Fruit fly (Drosophila melanogaster) whole organism, adult: Measurements from ENCODE around the gene ringer.

ENCODE experiments used
- CG11617 ChIP-seq: fragments of 200-800 bp; sonication (Bioruptor generic); optimal IDR thresholded peaks from 2 replicates; lab custom pipeline; 2017; ENCODE audit warnings: mild to moderate bottlenecking, missing biosample characterization, missing genetic modification reagents, missing genetic modification characterization
- CG12768 ChIP-seq: fragments of 200-800 bp; sonication (Bioruptor generic); optimal IDR thresholded peaks from 2 replicates; lab custom pipeline; 2017; ENCODE audit warnings: missing biosample characterization, missing genetic modification characterization, mild to moderate bottlenecking, moderate library complexity, missing genetic modification reagents
- CG14711 ChIP-seq: fragments of 200-800 bp; sonication (Bioruptor generic); optimal IDR thresholded peaks from 2 replicates; lab custom pipeline; 2018; ENCODE audit warnings: missing biosample characterization, mild to moderate bottlenecking, missing genetic modification characterization, moderate library complexity
- CG1620 ChIP-seq: fragments of 200-800 bp; sonication (Bioruptor generic); optimal IDR thresholded peaks from 2 replicates; lab custom pipeline; 2016; ENCODE audit warnings: missing biosample characterization, missing genetic modification characterization
- CG33017 ChIP-seq: fragments of 200-800 bp; sonication (Bioruptor generic); optimal IDR thresholded peaks from 2 replicates; lab custom pipeline; 2018; ENCODE audit warnings: missing biosample characterization, mild to moderate bottlenecking, missing genetic modification characterization, moderate library complexity
- CG5204 ChIP-seq: fragments of 200-800 bp; sonication (Bioruptor generic); optimal IDR thresholded peaks from 2 replicates; lab custom pipeline; 2016; ENCODE audit warnings: missing biosample characterization, missing genetic modification characterization
- CG7045 ChIP-seq: fragments of 200-800 bp; sonication (Bioruptor generic); optimal IDR thresholded peaks from 2 replicates; lab custom pipeline; 2017; ENCODE audit warnings: missing biosample characterization, mild to moderate bottlenecking, missing genetic modification characterization
- CG7101 ChIP-seq: fragments of 200-800 bp; sonication (Bioruptor generic); optimal IDR thresholded peaks from 2 replicates; lab custom pipeline; 2018; ENCODE audit warnings: missing biosample characterization, mild to moderate bottlenecking, missing genetic modification characterization, moderate library complexity
- Clk ChIP-seq: fragments of 200-800 bp; sonication (Bioruptor generic); optimal IDR thresholded peaks from 2 replicates; lab custom pipeline; 2017; ENCODE audit warnings: missing biosample characterization, missing genetic modification characterization
- Crg-1 ChIP-seq: fragments of 200-800 bp; sonication (Bioruptor generic); optimal IDR thresholded peaks from 2 replicates; lab custom pipeline; 2016; ENCODE audit warnings: missing biosample characterization, missing genetic modification characterization
- Hr96 ChIP-seq: fragments of 200-800 bp; sonication (Bioruptor generic); optimal IDR thresholded peaks from 2 replicates; lab custom pipeline; 2016; ENCODE audit warnings: missing biosample characterization, missing genetic modification characterization
- Mnt ChIP-seq: fragments of 200-800 bp; sonication (Bioruptor generic); optimal IDR thresholded peaks from 2 replicates; lab custom pipeline; 2016; ENCODE audit warnings: missing biosample characterization, mild to moderate bottlenecking, missing genetic modification characterization
- bab1 ChIP-seq: fragments of 200-800 bp; sonication (Bioruptor generic); optimal IDR thresholded peaks from 3 replicates; lab custom pipeline; 2019; ENCODE audit warnings: missing biosample characterization, mild to moderate bottlenecking, missing genetic modification characterization, moderate library complexity
- cnc ChIP-seq, 2 experiments: fragments of >200 bp; optimal IDR thresholded peaks; 2 replicates each; lab custom pipeline; 2017
- kay ChIP-seq: fragments of 200-800 bp; sonication (Bioruptor generic); peaks from one replicate; lab custom pipeline; 2016; ENCODE audit warnings: missing biosample characterization, missing genetic modification characterization, borderline replicate concordance
- ovo ChIP-seq: fragments of 200-800 bp; sonication (Bioruptor generic); optimal IDR thresholded peaks from 2 replicates; lab custom pipeline; 2016; ENCODE audit warnings: missing biosample characterization, missing genetic modification characterization
- pad ChIP-seq: fragments of 200-800 bp; sonication (Bioruptor generic); optimal IDR thresholded peaks from 3 replicates; lab custom pipeline; 2017; ENCODE audit warnings: missing biosample characterization, missing genetic modification characterization, mild to moderate bottlenecking, moderate library complexity, missing genetic modification reagents
- tj ChIP-seq: fragments of 200-800 bp; sonication (Bioruptor generic); optimal IDR thresholded peaks from 3 replicates; lab custom pipeline; 2017; ENCODE audit warnings: missing biosample characterization, mild to moderate bottlenecking, missing genetic modification characterization, moderate library complexity
- toe ChIP-seq: fragments of 200-800 bp; sonication (Bioruptor generic); optimal IDR thresholded peaks from 2 replicates; lab custom pipeline; 2016; ENCODE audit warnings: missing biosample characterization, missing genetic modification characterization

ringer gene

dm6 chr3L:16329495-16329894 is 29.7 kb downstream of the ringer start, which contains the start of gene CG33061:
TSS of gene CG33061 (plus strand) at chr3L:16329795.
- TF ChIP-seq cnc (optimal IDR thresholded peaks at IDR 0.05; lab: Kevin White, UChicago) (no peak), CG11617 (GFP tag; lab: Kevin White, UChicago) (no peak), CG14711 (tag; lab: Kevin White, UChicago) (no peak), CG33017 (no peak), Hr96 (GFP tag; lab: Kevin White, UChicago) (no peak), Mnt (GFP tag; lab: Kevin White, UChicago) (no peak), toe (no peak), CG12768 (GFP tag; lab: Kevin White, UChicago) (no peak), bab1 (GFP tag; lab: Kevin White, UChicago) (no peak), CG7045 (GFP tag; lab: Kevin White, UChicago) (no peak), Crg-1 (no peak), kay (GFP tag; lab: Kevin White, UChicago) (no peak), Clk (GFP tag; lab: Kevin White, UChicago) (no peak), CG7101 (tag; lab: Kevin White, UChicago) (no peak), pad (GFP tag; lab: Kevin White, UChicago) (no peak), CG5204 (GFP tag; lab: Kevin White, UChicago) (no peak), tj (GFP tag; lab: Kevin White, UChicago) (no peak), ovo (GFP tag; lab: Kevin White, UChicago) (no peak)

- TF ChIP-seq cnc (optimal IDR thresholded peaks at IDR 0.05; lab: Kevin White, UChicago), result no peak
- no peak for TF ChIP-seq Clk (GFP tag; lab: Kevin White, UChicago)
- TF ChIP-seq kay (GFP tag; lab: Kevin White, UChicago), result no peak
- no peak for TF ChIP-seq CG5204 (GFP tag; lab: Kevin White, UChicago)
- no peak for TF ChIP-seq pad (GFP tag; lab: Kevin White, UChicago)
- TF ChIP-seq bab1 (GFP tag; lab: Kevin White, UChicago), result no peak
- TF ChIP-seq CG1620 (GFP tag; lab: Kevin White, UChicago), result no peak
- no peak for TF ChIP-seq Mnt (GFP tag; lab: Kevin White, UChicago)
Measured at dm6 chr3L:16328207-16328891, 30.9 kb downstream of the ringer start, which contains the start of gene CG13058. TSS of gene CG13058 (plus strand) at chr3L:16328841.

DNA sequence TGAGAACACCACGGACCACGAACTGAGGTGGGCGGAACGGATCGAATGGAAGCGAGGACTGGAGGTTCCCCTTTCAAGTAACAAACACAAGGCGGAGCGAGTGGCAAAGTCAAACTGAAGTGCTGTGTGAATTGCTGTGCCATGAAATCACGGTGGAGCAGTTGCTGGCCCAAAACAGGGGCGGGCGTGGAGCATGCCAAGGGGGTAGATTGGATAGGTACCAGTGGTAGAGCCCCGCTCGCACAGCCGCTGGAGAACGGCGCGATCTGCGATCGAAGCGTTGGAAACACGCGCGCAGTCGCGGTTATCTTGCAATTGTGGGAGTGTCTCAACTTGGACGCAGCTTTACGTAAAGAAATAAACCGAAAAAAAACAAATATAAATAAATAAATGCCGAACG is 31.5 kb downstream of the ringer start, which contains the start of gene CG13038:
Gene CG13038 (minus strand): TSS at position 118 of the 400 bp plus-strand sequence.
- no peak for TF ChIP-seq CG7101 (tag; lab: Kevin White, UChicago)
- no peak for TF ChIP-seq toe
- TF ChIP-seq ovo (GFP tag; lab: Kevin White, UChicago), result no peak
- no peak for TF ChIP-seq Mnt (GFP tag; lab: Kevin White, UChicago)

DNA sequence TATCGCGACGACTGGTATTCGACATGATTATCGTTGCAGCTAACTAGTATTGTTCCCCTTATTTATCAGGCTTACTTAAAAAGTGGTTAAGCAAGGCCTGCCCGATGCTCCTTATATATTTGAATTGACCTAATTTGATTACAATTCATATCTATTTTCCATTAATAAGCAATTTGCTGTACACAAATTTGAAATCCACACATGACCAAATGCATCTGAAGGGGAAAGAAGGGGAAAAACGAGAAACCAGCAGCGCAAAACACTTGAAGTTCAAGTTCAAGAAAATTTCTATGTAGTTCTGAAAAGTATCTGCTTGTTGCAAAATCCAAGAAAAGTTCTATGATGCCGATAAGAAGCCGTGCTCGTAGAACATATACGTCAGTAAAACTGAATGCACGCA is 32.6 kb downstream of the ringer start, which contains the start of the genes CG13040 and CG13039:
Gene CG13040 (minus strand): TSS at position 101 of the 400 bp plus-strand sequence.
Gene CG13039 (minus strand): TSS at position 106 of the 400 bp plus-strand sequence.
- no peak for TF ChIP-seq cnc (optimal IDR thresholded peaks at IDR 0.05; lab: Kevin White, UChicago)
- TF ChIP-seq CG7045 (GFP tag; lab: Kevin White, UChicago), result no peak
- no peak for TF ChIP-seq CG7101 (tag; lab: Kevin White, UChicago)
- TF ChIP-seq kay (GFP tag; lab: Kevin White, UChicago), result no peak
- no peak for TF ChIP-seq ovo (GFP tag; lab: Kevin White, UChicago)
- TF ChIP-seq CG33017, result no peak
- no peak for TF ChIP-seq CG5204 (GFP tag; lab: Kevin White, UChicago)
- TF ChIP-seq CG12768 (GFP tag; lab: Kevin White, UChicago), result no peak
- TF ChIP-seq CG14711 (tag; lab: Kevin White, UChicago), result no peak
- no peak for TF ChIP-seq Hr96 (GFP tag; lab: Kevin White, UChicago)
- no peak for TF ChIP-seq Clk (GFP tag; lab: Kevin White, UChicago)

dm6 chr3L:16323372-16323771 is 35.9 kb downstream of the ringer start, which contains the start of gene CG13059:
TSS of gene CG13059 (plus strand) at chr3L:16323672.
- no peak for TF ChIP-seq pad (GFP tag; lab: Kevin White, UChicago)
- no peak for TF ChIP-seq CG1620 (GFP tag; lab: Kevin White, UChicago)
- no peak for TF ChIP-seq cnc (optimal IDR thresholded peaks at IDR 0.05; lab: Kevin White, UChicago)
- TF ChIP-seq tj (GFP tag; lab: Kevin White, UChicago), result no peak
- TF ChIP-seq CG12768 (GFP tag; lab: Kevin White, UChicago), result no peak
- TF ChIP-seq CG5204 (GFP tag; lab: Kevin White, UChicago), result no peak
- TF ChIP-seq CG7045 (GFP tag; lab: Kevin White, UChicago), result no peak
- no peak for TF ChIP-seq Hr96 (GFP tag; lab: Kevin White, UChicago)
- no peak for TF ChIP-seq CG14711 (tag; lab: Kevin White, UChicago)
- no peak for TF ChIP-seq toe

dm6 chr3L:16321172-16321571 is 38.1 kb downstream of the ringer start, which contains the start of gene CG42718:
TSS of gene CG42718 (minus strand) at chr3L:16321272.
- TF ChIP-seq Hr96 (GFP tag; lab: Kevin White, UChicago) (no peak), pad (GFP tag; lab: Kevin White, UChicago) (no peak), Clk (GFP tag; lab: Kevin White, UChicago) (no peak), tj (GFP tag; lab: Kevin White, UChicago) (no peak)
